Worm (Caenorhabditis elegans) whole organism, L3 larva: Measurements from ENCODE around the gene har-1.

Experiments used
- ZK546.5 ChIP-seq: sonication (generic microtip); optimal IDR thresholded peaks from 2 replicates; lab custom pipeline; 2017; ENCODE audit warnings: missing biosample characterization, missing genetic modification characterization
- aly-2 ChIP-seq: fragments of 150-350 bp; optimal IDR thresholded peaks from 2 replicates; lab custom pipeline; 2014; ENCODE audit warnings: missing biosample characterization, missing genetic modification characterization
- ama-1 ChIP-seq: fragments of 150-350 bp; optimal IDR thresholded peaks from 2 replicates; lab custom pipeline; 2018
- ceh-9 ChIP-seq: sonication (generic microtip); optimal IDR thresholded peaks from 2 replicates; lab custom pipeline; 2018; ENCODE audit warnings: missing biosample characterization, missing genetic modification characterization
- elt-2 ChIP-seq: sonication (generic microtip); optimal IDR thresholded peaks from 2 replicates; lab custom pipeline; 2016; ENCODE audit warnings: missing genetic modification reagents, mild to moderate bottlenecking, missing genetic modification characterization, missing compliant biosample characterization
- fos-1 ChIP-seq: fragments of 150-350 bp; optimal IDR thresholded peaks from 2 replicates; lab custom pipeline; 2014; ENCODE audit warnings: missing biosample characterization, missing genetic modification characterization
- lin-39 ChIP-seq: fragments of 150-350 bp; optimal IDR thresholded peaks from 2 replicates; lab custom pipeline; 2018; ENCODE audit warnings: missing biosample characterization, missing genetic modification reagents, missing genetic modification characterization
- mdl-1 ChIP-seq: fragments of 150-350 bp; optimal IDR thresholded peaks from 2 replicates; lab custom pipeline; 2014; ENCODE audit warnings: missing biosample characterization, missing genetic modification characterization
- nhr-11 ChIP-seq: fragments of 150-350 bp; optimal IDR thresholded peaks from 2 replicates; lab custom pipeline; 2014; ENCODE audit warnings: missing biosample characterization, missing genetic modification characterization
- nhr-237 ChIP-seq: fragments of 150-350 bp; optimal IDR thresholded peaks from 2 replicates; lab custom pipeline; 2014; ENCODE audit warnings: missing biosample characterization, missing genetic modification characterization
- nhr-28 ChIP-seq: fragments of 150-350 bp; optimal IDR thresholded peaks from 2 replicates; lab custom pipeline; 2014; ENCODE audit warnings: missing biosample characterization, missing genetic modification characterization
- unc-39 ChIP-seq: sonication (generic microtip); optimal IDR thresholded peaks from 4 replicates; lab custom pipeline; 2017; ENCODE audit warnings: missing biosample characterization, missing genetic modification characterization
- unc-62 ChIP-seq: fragments of 150-350 bp; sonication (generic microtip); optimal IDR thresholded peaks from 4 replicates; lab custom pipeline; 2014; ENCODE audit warnings: missing biosample characterization, missing genetic modification reagents, missing genetic modification characterization
- zag-1 ChIP-seq: fragments of 150-350 bp; optimal IDR thresholded peaks from 2 replicates; lab custom pipeline; 2014; ENCODE audit warnings: missing biosample characterization, missing genetic modification characterization

- TF ChIP-seq ama-1 (lab: Kevin White, UChicago) (no peak), nhr-28 (tag; lab: Kevin White, UChicago) (no peak), ZK546.5 (tag; lab: Kevin White, UChicago) (no peak), zag-1 (tag; lab: Kevin White, UChicago) (no peak), unc-62 (GFP tag; lab: Kevin White, UChicago) (no peak), lin-39 (no peak), unc-39 (tag; lab: Kevin White, UChicago) (no peak), fos-1 (no peak), mdl-1 (tag; lab: Kevin White, UChicago) (no peak), elt-2 (no peak), ceh-9 (tag; lab: Kevin White, UChicago) (no peak), nhr-11 (tag; lab: Kevin White, UChicago) (no peak), nhr-237 (tag; lab: Kevin White, UChicago) (no peak), aly-2 (no peak)
Observed at ce11 chrIII:4168665-4169064, 16.8 kb downstream of the har-1 start, which contains the start of gene ccdc-55.
